Fruit fly (Drosophila melanogaster) Kc167 (cell line): Measurements from ENCODE around the gene tHMG1.

Source experiments
- Myc ChIP-seq: fragments of >200 bp; optimal IDR thresholded peaks from 2 replicates; lab custom pipeline; 2017; ENCODE audit warnings: missing external identifiers
- Sin3A ChIP-seq: fragments of >200 bp; optimal IDR thresholded peaks from 2 replicates; lab custom pipeline; 2018; ENCODE audit warnings: missing external identifiers
- insv ChIP-seq: fragments of >200 bp; optimal IDR thresholded peaks from 3 replicates; lab custom pipeline; 2018; ENCODE audit warnings: missing external identifiers
- psq ChIP-seq: fragments of >200 bp; optimal IDR thresholded peaks from 2 replicates; lab custom pipeline; 2017; ENCODE audit warnings: missing external identifiers

DNA sequence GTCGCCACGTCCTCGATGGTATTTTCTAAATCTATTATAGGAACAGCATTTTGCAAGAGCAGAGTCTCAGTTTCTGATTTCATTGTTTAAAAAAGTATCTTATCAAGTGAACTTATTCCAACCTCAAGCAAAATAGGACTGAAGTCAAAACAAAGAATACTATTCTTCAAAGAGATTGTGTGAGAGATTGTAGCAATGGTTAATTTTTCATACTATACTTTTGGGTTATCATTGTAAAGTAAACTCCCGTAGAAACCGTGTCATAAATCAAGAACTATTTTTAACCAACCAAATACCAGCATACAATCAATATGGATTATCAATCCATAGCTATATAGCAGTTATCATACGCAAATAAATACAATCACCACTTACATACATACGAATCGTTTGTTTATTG lies 40.2 kb downstream of the tHMG1 start, which contains the start of gene CG33093:
- TF ChIP-seq insv (no peak), Sin3A (lab: Kevin White, UChicago) (no peak), psq (lab: Kevin White, UChicago) (no peak), Myc (lab: Kevin White, UChicago) (no peak)
